Worm (Caenorhabditis elegans) whole organism, young adult: ENCODE data around the gene T09F5.20.
A peak's percentile ranks its signal among the peaks of the same experiment; 100 is the strongest.

Experiments used
- B0261.1 ChIP-seq: sonication (generic microtip); optimal IDR thresholded peaks from 2 replicates; lab custom pipeline; 2016; ENCODE audit warnings: mild to moderate bottlenecking, missing genetic modification characterization, moderate library complexity, missing compliant biosample characterization
- F33H1.4 ChIP-seq: fragments of 200-800 bp; sonication (Bioruptor generic); IDR thresholded peaks from 2 replicates; pipeline ENCODE4 v1.3.6; 2022; ENCODE audit warnings: missing genetic modification reagents, missing genetic modification characterization, missing compliant biosample characterization
- F39B2.1 ChIP-seq: fragments of 200-800 bp; sonication (Bioruptor generic); IDR thresholded peaks from 2 replicates; pipeline ENCODE4 v1.3.6; 2022; ENCODE audit warnings: missing genetic modification reagents, missing genetic modification characterization, missing compliant biosample characterization
- F52B5.7 ChIP-seq: sonication (generic microtip); optimal IDR thresholded peaks from 2 replicates; lab custom pipeline; 2016; ENCODE audit warnings: mild to moderate bottlenecking, missing genetic modification characterization, missing compliant biosample characterization
- F55B11.4 ChIP-seq: sonication (generic microtip); optimal IDR thresholded peaks from 2 replicates; lab custom pipeline; 2016; ENCODE audit warnings: missing compliant biosample characterization, missing genetic modification characterization, borderline replicate concordance; ENCODE audit not compliant: insufficient read depth
- F57A8.1 ChIP-seq: fragments of 200-800 bp; sonication (Bioruptor generic); optimal IDR thresholded peaks from 2 replicates; lab custom pipeline; 2018; ENCODE audit warnings: mild to moderate bottlenecking, missing genetic modification characterization, moderate library complexity, missing compliant biosample characterization
- K11D2.4 ChIP-seq: fragments of 200-800 bp; sonication (Bioruptor generic); IDR thresholded peaks from 2 replicates; pipeline ENCODE4 v1.3.6; 2022; ENCODE audit warnings: missing genetic modification reagents, missing genetic modification characterization, missing compliant biosample characterization
- K12H6.12 ChIP-seq: fragments of 200-800 bp; sonication (Bioruptor generic); optimal IDR thresholded peaks from 2 replicates; lab custom pipeline; 2018; ENCODE audit warnings: mild to moderate bottlenecking, missing genetic modification characterization, missing compliant biosample characterization
- T07F8.4 ChIP-seq: sonication (generic microtip); optimal IDR thresholded peaks from 2 replicates; lab custom pipeline; 2016; ENCODE audit warnings: mild to moderate bottlenecking, missing genetic modification characterization, moderate library complexity, missing compliant biosample characterization
- T26A5.8 ChIP-seq: sonication (generic microtip); optimal IDR thresholded peaks from 2 replicates; lab custom pipeline; 2016; ENCODE audit warnings: missing genetic modification characterization, missing compliant biosample characterization
- Y53F4B.3 ChIP-seq: fragments of 200-800 bp; sonication (Bioruptor generic); IDR thresholded peaks from 2 replicates; pipeline ENCODE4 v1.3.6; 2022; ENCODE audit warnings: missing genetic modification reagents, missing genetic modification characterization, missing compliant biosample characterization
- aptf-3 ChIP-seq: fragments of 200-800 bp; sonication (Bioruptor generic); IDR thresholded peaks from 2 replicates; pipeline ENCODE4 v1.3.6; 2022; ENCODE audit warnings: missing genetic modification characterization, missing compliant biosample characterization
- attf-5 ChIP-seq: fragments of 200-800 bp; sonication (Bioruptor generic); optimal IDR thresholded peaks from 2 replicates; lab custom pipeline; 2018; ENCODE audit warnings: mild to moderate bottlenecking, missing genetic modification characterization, missing compliant biosample characterization
- bed-1 ChIP-seq: fragments of 200-800 bp; sonication (Bioruptor generic); IDR thresholded peaks from 2 replicates; pipeline ENCODE4 v1.3.6; 2022; ENCODE audit warnings: missing genetic modification reagents, missing genetic modification characterization, missing compliant biosample characterization
- bed-2 ChIP-seq: fragments of 200-800 bp; sonication (Bioruptor generic); IDR thresholded peaks from 2 replicates; pipeline ENCODE4 v1.3.6; 2022; ENCODE audit warnings: missing genetic modification reagents, missing genetic modification characterization, missing compliant biosample characterization
- cebp-1 ChIP-seq, 2 experiments: fragments of 200-800 bp in 1 of 2; sonication (Bioruptor generic) in 1 of 2; sonication (generic microtip) in 1 of 2; IDR thresholded peaks in 1 of 2; optimal IDR thresholded peaks in 1 of 2; 2 replicates each; pipeline versions ENCODE4 v1.3.6 to Lab custom; 2017 to 2022; ENCODE audit warnings: missing compliant biosample characterization in 2 of 2, missing genetic modification characterization in 2 of 2, mild to moderate bottlenecking in 1 of 2, missing genetic modification reagents in 1 of 2, moderate library complexity in 1 of 2
- ceh-79 ChIP-seq: sonication (generic microtip); optimal IDR thresholded peaks from 2 replicates; lab custom pipeline; 2017; ENCODE audit warnings: mild to moderate bottlenecking, missing genetic modification characterization, missing compliant biosample characterization
- dox-1 ChIP-seq: fragments of 200-800 bp; sonication (Bioruptor generic); IDR thresholded peaks from 2 replicates; pipeline ENCODE4 v1.3.6; 2022; ENCODE audit warnings: missing genetic modification reagents, missing genetic modification characterization, missing compliant biosample characterization
- egrh-3 ChIP-seq: fragments of 200-800 bp; sonication (Bioruptor generic); IDR thresholded peaks from 2 replicates; pipeline ENCODE4 v1.3.6; 2022; ENCODE audit warnings: missing genetic modification reagents, missing genetic modification characterization, missing compliant biosample characterization
- ekl-4 ChIP-seq: fragments of 200-800 bp; sonication (Bioruptor generic); IDR thresholded peaks from 2 replicates; pipeline ENCODE4 v1.3.6; 2022; ENCODE audit warnings: missing genetic modification reagents, missing genetic modification characterization, missing compliant biosample characterization
- ets-4 ChIP-seq: fragments of 200-800 bp; sonication (Bioruptor generic); optimal IDR thresholded peaks from 2 replicates; lab custom pipeline; 2018; ENCODE audit warnings: mild to moderate bottlenecking, missing genetic modification characterization, missing compliant biosample characterization
- hlh-26 ChIP-seq: fragments of 200-800 bp; sonication (Bioruptor generic); conservative IDR thresholded peaks from 2 replicates; pipeline ENCODE4 v1.3.6; 2022; ENCODE audit warnings: missing genetic modification reagents, missing genetic modification characterization, missing compliant biosample characterization
- hmg-1.2 ChIP-seq: fragments of 200-800 bp; sonication (Bioruptor generic); IDR thresholded peaks from 2 replicates; pipeline ENCODE4 v1.3.6; 2022; ENCODE audit warnings: missing genetic modification reagents, missing genetic modification characterization, missing compliant biosample characterization
- hmg-20 ChIP-seq: fragments of 200-800 bp; sonication (Bioruptor generic); IDR thresholded peaks from 2 replicates; pipeline ENCODE4 v1.3.6; 2022; ENCODE audit warnings: missing genetic modification reagents, missing genetic modification characterization, missing compliant biosample characterization
- hsf-1 ChIP-seq: fragments of 200-800 bp; sonication (Bioruptor generic); IDR thresholded peaks from 2 replicates; pipeline ENCODE4 v1.3.6; 2022; ENCODE audit warnings: missing genetic modification reagents, missing genetic modification characterization, missing compliant biosample characterization
- let-607 ChIP-seq, 2 experiments: fragments of 200-800 bp in 1 of 2; sonication (Bioruptor generic) in 1 of 2; sonication (generic microtip) in 1 of 2; optimal IDR thresholded peaks; 2 replicates each; lab custom pipeline; 2016 to 2018; ENCODE audit warnings: mild to moderate bottlenecking in 2 of 2, missing compliant biosample characterization in 2 of 2, missing genetic modification characterization in 2 of 2, moderate library complexity in 2 of 2, missing genotype in 1 of 2
- lin-26 ChIP-seq: fragments of 200-800 bp; sonication (Bioruptor generic); IDR thresholded peaks from 2 replicates; pipeline ENCODE4 v1.3.6; 2022; ENCODE audit warnings: missing genetic modification reagents, missing genetic modification characterization, missing compliant biosample characterization
- lin-54 ChIP-seq: fragments of 200-800 bp; sonication (Bioruptor generic); optimal IDR thresholded peaks from 2 replicates; lab custom pipeline; 2018; ENCODE audit warnings: mild to moderate bottlenecking, missing genetic modification characterization, missing compliant biosample characterization
- lir-1 ChIP-seq: fragments of 200-800 bp; sonication (Bioruptor generic); conservative IDR thresholded peaks from 2 replicates; pipeline ENCODE4 v1.3.6; 2022; ENCODE audit warnings: missing genetic modification reagents, missing genetic modification characterization, missing compliant biosample characterization
- lsl-1 ChIP-seq: fragments of 200-800 bp; sonication (Bioruptor generic); optimal IDR thresholded peaks from 2 replicates; lab custom pipeline; 2018; ENCODE audit warnings: mild to moderate bottlenecking, missing genetic modification characterization, moderate library complexity, missing compliant biosample characterization
- lsy-27 ChIP-seq: sonication (generic microtip); optimal IDR thresholded peaks from 2 replicates; lab custom pipeline; 2017; ENCODE audit warnings: missing genetic modification characterization, mild to moderate bottlenecking, missing compliant biosample characterization, antibody characterized with exemption, missing genotype, borderline replicate concordance; ENCODE audit not compliant: insufficient read depth
- madf-6 ChIP-seq: fragments of 200-800 bp; sonication (Bioruptor generic); IDR thresholded peaks from 2 replicates; pipeline ENCODE4 v1.3.6; 2022; ENCODE audit warnings: missing genetic modification reagents, missing genetic modification characterization, missing compliant biosample characterization
- mel-28 ChIP-seq: sonication (generic microtip); optimal IDR thresholded peaks from 2 replicates; lab custom pipeline; 2016; ENCODE audit warnings: borderline replicate concordance, mild to moderate bottlenecking, missing genetic modification characterization, missing compliant biosample characterization
- mxl-1 ChIP-seq: sonication (generic microtip); optimal IDR thresholded peaks from 2 replicates; lab custom pipeline; 2016; ENCODE audit warnings: missing genetic modification characterization, missing compliant biosample characterization
- nfya-1 ChIP-seq: sonication (generic microtip); optimal IDR thresholded peaks from 2 replicates; lab custom pipeline; 2017; ENCODE audit warnings: antibody characterized with exemption, missing compliant biosample characterization, missing genetic modification characterization, borderline replicate concordance; ENCODE audit not compliant: insufficient read depth
- nfyb-1 ChIP-seq: fragments of 200-800 bp; sonication (Bioruptor generic); IDR thresholded peaks from 2 replicates; pipeline ENCODE4 v1.3.6; 2022; ENCODE audit warnings: missing genetic modification reagents, missing genetic modification characterization, missing compliant biosample characterization
- nhr-27 ChIP-seq: fragments of 200-800 bp; sonication (Bioruptor generic); optimal IDR thresholded peaks from 2 replicates; lab custom pipeline; 2018; ENCODE audit warnings: mild to moderate bottlenecking, missing genetic modification characterization, moderate library complexity, missing compliant biosample characterization
- nhr-80 ChIP-seq: sonication (generic microtip); optimal IDR thresholded peaks from 2 replicates; lab custom pipeline; 2016; ENCODE audit warnings: missing genetic modification characterization, missing compliant biosample characterization
- pha-4 ChIP-seq: fragments of 150-350 bp; sonication (generic microtip); optimal IDR thresholded peaks from 2 replicates; lab custom pipeline; 2014; ENCODE audit warnings: missing biosample characterization, missing genetic modification reagents, missing genetic modification characterization
- rec-8 ChIP-seq, 2 experiments: sonication (generic microtip); optimal IDR thresholded peaks; 2 replicates each; lab custom pipeline; 2016; ENCODE audit warnings: mild to moderate bottlenecking in 2 of 2, missing genetic modification characterization in 2 of 2, missing genetic modification reagents in 2 of 2, missing genotype in 2 of 2, missing biosample characterization in 1 of 2, missing compliant biosample characterization in 1 of 2, moderate library complexity in 1 of 2
- rpc-1 ChIP-seq, 2 experiments: fragments of 150-350 bp in 1 of 2; sonication (generic microtip) in 1 of 2; optimal IDR thresholded peaks; 2 replicates each; lab custom pipeline; 2014 to 2018; ENCODE audit warnings: missing biosample characterization in 1 of 2, missing genetic modification characterization in 1 of 2, missing genetic modification reagents in 1 of 2, missing genotype in 1 of 2
- sdz-38 ChIP-seq: sonication (generic microtip); optimal IDR thresholded peaks from 2 replicates; lab custom pipeline; 2016; ENCODE audit warnings: missing genotype, missing genetic modification characterization, missing compliant biosample characterization
- snpc-4 ChIP-seq, 5 experiments: fragments of 150-350 bp in 1 of 5; sonication (generic microtip) in 4 of 5; optimal IDR thresholded peaks; 2 replicates each; lab custom pipeline; 2014 to 2018; ENCODE audit warnings: missing genetic modification characterization in 5 of 5, missing biosample characterization in 3 of 5, antibody characterized with exemption in 2 of 5, mild to moderate bottlenecking in 2 of 5, missing compliant biosample characterization in 2 of 5, missing genotype in 2 of 5, moderate library complexity in 2 of 5, missing genetic modification reagents in 1 of 5
- tbp1 ChIP-seq: fragments of 200-800 bp; sonication (Bioruptor generic); optimal IDR thresholded peaks from 2 replicates; lab custom pipeline; 2018; ENCODE audit warnings: mild to moderate bottlenecking, missing genetic modification characterization, missing compliant biosample characterization
- unc-130 ChIP-seq: sonication (generic microtip); optimal IDR thresholded peaks from 2 replicates; lab custom pipeline; 2016; ENCODE audit warnings: missing genetic modification reagents, missing genetic modification characterization, missing compliant biosample characterization
- unc-62 ChIP-seq: fragments of 150-350 bp; optimal IDR thresholded peaks from 2 replicates; lab custom pipeline; 2014; ENCODE audit warnings: missing biosample characterization, missing genetic modification reagents, missing genetic modification characterization

The T09F5.20 gene

DNA sequence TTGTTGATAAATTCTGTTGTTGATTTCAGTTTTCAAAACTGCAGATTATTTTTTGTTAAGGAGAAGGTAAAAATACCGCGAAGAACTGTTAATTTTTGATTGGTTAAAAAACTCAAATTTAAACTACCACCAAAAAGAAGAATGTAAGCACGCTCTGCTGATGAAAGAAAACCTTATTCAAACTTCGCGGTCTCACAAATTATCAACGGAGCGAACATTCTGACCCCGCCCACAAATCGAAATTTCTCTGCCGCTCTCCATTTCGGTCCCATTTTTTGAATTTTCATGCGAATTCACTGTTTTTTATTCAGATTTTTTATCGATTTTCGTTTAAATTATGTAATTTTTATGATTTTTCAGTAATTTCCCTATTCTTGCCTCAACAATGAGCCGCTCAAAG is 41.9 kb upstream of the T09F5.20 start, which contains the start of gene cyn-3 (continued):
- no peak for TF ChIP-seq F55B11.4 (tag; lab: Kevin White, UChicago)
- TF ChIP-seq F52B5.7 (tag; lab: Kevin White, UChicago) = no peak
- TF ChIP-seq lin-26 (GFP tag; lab: Robert Waterston, UW) = no peak
- no peak for TF ChIP-seq aptf-3 (GFP tag; lab: Robert Waterston, UW)
- no peak for TF ChIP-seq nhr-80 (tag; lab: Kevin White, UChicago)
- no peak for TF ChIP-seq nfya-1 (tag; lab: Kevin White, UChicago)
- TF ChIP-seq bed-1 (GFP tag; lab: Robert Waterston, UW) = no peak
- peak; percentile 44 for TF ChIP-seq pha-4 (tag; lab: Kevin White, UChicago)
- TF ChIP-seq T07F8.4 (tag; lab: Kevin White, UChicago) = no peak
- TF ChIP-seq Y53F4B.3 = no peak
- TF ChIP-seq B0261.1 (tag; lab: Kevin White, UChicago) = peak; percentile 13
- no peak for TF ChIP-seq hmg-20 (GFP tag; lab: Robert Waterston, UW)
- TF ChIP-seq lsl-1 (GFP tag; lab: Kevin White, UChicago) = peak; percentile 44
- peak; percentile 88 for TF ChIP-seq hsf-1
- no peak for TF ChIP-seq nhr-27 (tag; lab: Kevin White, UChicago)
- TF ChIP-seq F57A8.1 = no peak
- TF ChIP-seq F39B2.1 (GFP tag; lab: Robert Waterston, UW) = no peak
- peak; percentile 54 for TF ChIP-seq hmg-1.2 (GFP tag; lab: Robert Waterston, UW)
- TF ChIP-seq nfyb-1 (GFP tag; lab: Robert Waterston, UW) = peak; percentile 91
- TF ChIP-seq madf-6 (GFP tag; lab: Robert Waterston, UW) = peak; percentile 85
- TF ChIP-seq attf-5 (GFP tag; lab: Kevin White, UChicago) = peak; percentile 83
- TF ChIP-seq snpc-4 (GFP tag; optimal IDR thresholded peaks at IDR 0.05; lab: Kevin White, UChicago) = peak; percentile 30
- TF ChIP-seq snpc-4 (tag; optimal IDR thresholded peaks at IDR 0.05; lab: Kevin White, UChicago) = peak; percentile 11 to 68 (median 52)
- TF ChIP-seq ekl-4 (GFP tag; lab: Robert Waterston, UW) = peak; percentile 71; the same call in 1 of the 2 replicates
- no peak for TF ChIP-seq lsy-27 (tag; lab: Kevin White, UChicago)
- TF ChIP-seq tbp1 = peak; percentile 56
- TF ChIP-seq unc-130 (GFP tag; lab: Kevin White, UChicago) = no peak
- no peak for TF ChIP-seq cebp-1 (GFP tag; IDR thresholded peaks at IDR 0.05; lab: Robert Waterston, UW)
- TF ChIP-seq cebp-1 (tag; optimal IDR thresholded peaks at IDR 0.05; lab: Kevin White, UChicago) = peak; percentile 67
- TF ChIP-seq hlh-26 (GFP tag; lab: Robert Waterston, UW) = no peak
- peak; percentile 47 for TF ChIP-seq F33H1.4 (GFP tag; lab: Robert Waterston, UW)
- no peak for TF ChIP-seq lir-1 (GFP tag; lab: Robert Waterston, UW)
- TF ChIP-seq ets-4 = no peak
- no peak for TF ChIP-seq let-607 (tag; optimal IDR thresholded peaks at IDR 0.05; lab: Kevin White, UChicago)
- no peak for TF ChIP-seq sdz-38
- TF ChIP-seq lin-54 (GFP tag; lab: Kevin White, UChicago) = peak; percentile 99
- TF ChIP-seq ceh-79 = no peak
- TF ChIP-seq K11D2.4 (GFP tag; lab: Robert Waterston, UW) = no peak; the same call in 1 of the 2 replicates
- TF ChIP-seq mel-28 (tag; lab: Kevin White, UChicago) = no peak
- TF ChIP-seq rec-8 (tag; optimal IDR thresholded peaks at IDR 0.05; lab: Kevin White, UChicago) = no peak
- TF ChIP-seq rpc-1 (optimal IDR thresholded peaks at IDR 0.05; lab: Kevin White, UChicago) = no peak
- no peak for TF ChIP-seq rpc-1 (tag; optimal IDR thresholded peaks at IDR 0.05; lab: Kevin White, UChicago)
- no peak for TF ChIP-seq unc-62 (GFP tag; lab: Kevin White, UChicago)
- TF ChIP-seq bed-2 = no peak
- TF ChIP-seq mxl-1 (tag; lab: Kevin White, UChicago) = no peak
- no peak for TF ChIP-seq egrh-3
- TF ChIP-seq T26A5.8 = no peak
- peak; percentile 75 for TF ChIP-seq dox-1 (GFP tag; lab: Robert Waterston, UW)
- TF ChIP-seq K12H6.12 = peak; percentile 45
